Worm (Caenorhabditis elegans): ENCODE measurements around the gene Y43F8B.19.

Y43F8B.19 gene

ce11 chrV:19491302-19491701 is 20.8 kb downstream of the Y43F8B.19 start, which contains the start of gene Y43F8B.29:
TSS of gene Y43F8B.29 (plus strand) at chrV:19491602.
- TF ChIP-seq ceh-91 (GFP tag; IDR thresholded peaks at IDR 0.05) (no peak), madf-10 (tag; optimal IDR thresholded peaks at IDR 0.05) (no peak), nhr-90 (tag; optimal IDR thresholded peaks at IDR 0.05) (no peak), B0336.3 (GFP tag; IDR thresholded peaks at IDR 0.05) (no peak), ekl-4 (GFP tag; IDR thresholded peaks at IDR 0.05) (no peak), hlh-12 (tag; optimal IDR thresholded peaks at IDR 0.05) (no peak), hmg-20 (GFP tag; IDR thresholded peaks at IDR 0.05) (no peak), F37B4.10 (GFP tag; IDR thresholded peaks at IDR 0.05) (no peak), ztf-22 (GFP tag; optimal IDR thresholded peaks at IDR 0.05) (no peak), pha-4 (tag; optimal IDR thresholded peaks at IDR 0.05) (no peak), akir-1 (GFP tag; optimal IDR thresholded peaks at IDR 0.05) (no peak), ceh-100 (GFP tag; IDR thresholded peaks at IDR 0.05) (no peak), gei-17 (GFP tag; optimal IDR thresholded peaks at IDR 0.05) (no peak), snpc-4 (GFP tag; optimal IDR thresholded peaks at IDR 0.05) (no peak), snpc-4 (tag; optimal IDR thresholded peaks at IDR 0.05) (no peak), rpc-1 (optimal IDR thresholded peaks at IDR 0.05) (no peak), rpc-1 (tag; optimal IDR thresholded peaks at IDR 0.05) (no peak)

ce11 chrV:19490461-19490860 is 21.6 kb downstream of the Y43F8B.19 start, which contains the start of gene Y43F8B.7:
TSS of gene Y43F8B.7 (plus strand) at chrV:19490761.
- TF ChIP-seq attf-3 (GFP tag; conservative IDR thresholded peaks at IDR 0.05) = no peak
- TF ChIP-seq tbx-9 (tag; optimal IDR thresholded peaks at IDR 0.05; ENCODE audit: borderline replicate concordance) = no peak
- no peak for TF ChIP-seq hrde-1 (tag; optimal IDR thresholded peaks at IDR 0.05; ENCODE audit: borderline replicate concordance)
- no peak for TF ChIP-seq snpc-3.4 (tag; optimal IDR thresholded peaks at IDR 0.05)
- TF ChIP-seq B0035.1 (tag; optimal IDR thresholded peaks at IDR 0.05) = no peak
- TF ChIP-seq F49E8.2 (tag; optimal IDR thresholded peaks at IDR 0.05; ENCODE audit: insufficient read depth) = no peak
- no peak for TF ChIP-seq madf-8 (GFP tag; conservative IDR thresholded peaks at IDR 0.05)
- no peak for TF ChIP-seq ama-1 (optimal IDR thresholded peaks at IDR 0.05)
- no peak for TF ChIP-seq ama-1 (GFP tag; optimal IDR thresholded peaks at IDR 0.05)
- TF ChIP-seq ceh-40 (GFP tag; IDR thresholded peaks at IDR 0.05) = no peak
- TF ChIP-seq Y53G8AR.9 (GFP tag; conservative IDR thresholded peaks at IDR 0.05) = no peak
- TF ChIP-seq ztf-3 (GFP tag; optimal IDR thresholded peaks at IDR 0.05) = no peak

DNA sequence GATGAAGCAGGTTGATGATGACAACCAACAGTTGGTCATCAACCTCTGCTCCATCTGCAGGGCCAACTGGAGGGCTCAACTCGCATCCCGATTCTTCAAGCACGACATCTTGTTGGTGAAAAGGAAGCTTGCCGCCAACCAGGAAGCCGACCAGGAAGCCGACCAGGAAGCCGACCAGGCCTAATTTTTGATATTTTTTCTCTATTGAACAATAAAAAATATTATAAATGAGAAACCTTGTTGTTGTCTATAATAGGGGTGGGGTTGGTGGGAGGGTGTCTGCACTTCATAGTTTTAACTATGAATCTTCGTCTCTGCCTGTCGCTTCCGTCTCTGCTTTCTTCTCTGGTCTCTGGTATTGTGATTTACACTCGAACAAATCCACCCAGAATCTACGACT is 26.4 kb downstream of the Y43F8B.19 start, which contains the start of gene Y43F8B.18:
Y43F8B.18 (plus strand) TSS at position 301 of the 400 bp plus-strand sequence.
- no peak for TF ChIP-seq nhr-179 (tag; optimal IDR thresholded peaks at IDR 0.05)
- no peak for TF ChIP-seq chd-7 (tag; optimal IDR thresholded peaks at IDR 0.05)
- TF ChIP-seq rcor-1 (GFP tag; IDR thresholded peaks at IDR 0.05) = no peak
- no peak for TF ChIP-seq snpc-1.3 (tag; optimal IDR thresholded peaks at IDR 0.05; ENCODE audit: insufficient read depth)
- no peak for TF ChIP-seq nhr-27 (tag; optimal IDR thresholded peaks at IDR 0.05)
- TF ChIP-seq ccch-3 (GFP tag; optimal IDR thresholded peaks at IDR 0.05) = no peak
- no peak for TF ChIP-seq ztf-25 (GFP tag; IDR thresholded peaks at IDR 0.05)
- no peak for TF ChIP-seq cebp-1 (GFP tag; IDR thresholded peaks at IDR 0.05)
- no peak for TF ChIP-seq cebp-1 (tag; optimal IDR thresholded peaks at IDR 0.05)

Data from whole organism, young adult.